Worm (Caenorhabditis elegans): ENCODE data around the gene vha-8.

DNA sequence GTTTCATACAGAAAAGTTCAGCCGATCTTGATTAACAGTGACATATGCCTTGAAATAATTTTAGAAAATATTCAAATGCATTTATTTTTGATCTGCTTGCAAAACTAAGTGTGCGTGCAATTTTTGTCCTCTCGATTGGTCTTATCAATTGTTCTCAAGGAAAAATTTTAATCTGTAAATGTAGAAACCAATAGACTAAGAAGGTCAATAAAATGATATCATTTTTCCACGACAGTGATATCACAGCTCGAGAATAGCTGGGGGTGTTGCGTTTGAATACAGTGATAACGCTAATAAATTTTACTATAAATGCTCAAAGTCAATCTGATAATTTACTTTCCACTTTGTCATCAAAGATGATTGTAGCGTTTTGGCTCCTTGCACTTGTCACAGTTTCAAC lies 27.5 kb downstream of the vha-8 start, which contains the start of gene C17H12.8:
- TF ChIP-seq him-1 (tag; optimal IDR thresholded peaks at IDR 0.05) (no peak), dao-5 (tag; optimal IDR thresholded peaks at IDR 0.05) (no peak), W03F9.2 (tag; optimal IDR thresholded peaks at IDR 0.05) (no peak)

Measured in whole organism, L4/young adult.